Worm (Caenorhabditis elegans) whole organism, late embryonic: Measurements from ENCODE around the gene nrx-1.

Experiments
- ceh-34 ChIP-seq: sonication (generic microtip); optimal IDR thresholded peaks from 2 replicates; lab custom pipeline; 2016; ENCODE audit warnings: mild to moderate bottlenecking, missing genetic modification characterization, missing compliant biosample characterization
- ceh-6 ChIP-seq: fragments of 200-800 bp; sonication (Bioruptor generic); optimal IDR thresholded peaks from 2 replicates; lab custom pipeline; 2018; ENCODE audit warnings: mild to moderate bottlenecking, missing genetic modification characterization, missing compliant biosample characterization
- dve-1 ChIP-seq: sonication (generic microtip); optimal IDR thresholded peaks from 2 replicates; lab custom pipeline; 2017; ENCODE audit warnings: antibody characterized with exemption, mild to moderate bottlenecking, missing genetic modification characterization, missing compliant biosample characterization
- fkh-10 ChIP-seq: fragments of 150-350 bp; optimal IDR thresholded peaks from 2 replicates; lab custom pipeline; 2014; ENCODE audit warnings: missing biosample characterization, missing genetic modification reagents, missing genetic modification characterization
- fkh-6 ChIP-seq: sonication (generic microtip); optimal IDR thresholded peaks from 2 replicates; lab custom pipeline; 2016; ENCODE audit warnings: missing genetic modification characterization, missing compliant biosample characterization
- hlh-13 ChIP-seq: fragments of 200-800 bp; sonication (Bioruptor generic); optimal IDR thresholded peaks from 2 replicates; lab custom pipeline; 2018; ENCODE audit warnings: mild to moderate bottlenecking, missing genetic modification characterization, missing compliant biosample characterization
- mec-3 ChIP-seq: sonication (generic microtip); optimal IDR thresholded peaks from 2 replicates; lab custom pipeline; 2016; ENCODE audit warnings: borderline replicate concordance, missing genetic modification characterization, missing compliant biosample characterization
- nfya-1 ChIP-seq: sonication (generic microtip); optimal IDR thresholded peaks from 2 replicates; lab custom pipeline; 2017; ENCODE audit warnings: missing genetic modification characterization, mild to moderate bottlenecking, missing compliant biosample characterization, antibody characterized with exemption, moderate library complexity
- odd-2 ChIP-seq: sonication (generic microtip); optimal IDR thresholded peaks from 2 replicates; lab custom pipeline; 2017; ENCODE audit warnings: antibody characterized with exemption, mild to moderate bottlenecking, missing genetic modification characterization, missing compliant biosample characterization
- pha-2 ChIP-seq: sonication (generic microtip); optimal IDR thresholded peaks from 2 replicates; lab custom pipeline; 2017; ENCODE audit warnings: mild to moderate bottlenecking, missing genetic modification characterization, missing compliant biosample characterization
- ttx-3 ChIP-seq: sonication (generic microtip); optimal IDR thresholded peaks from 2 replicates; lab custom pipeline; 2016; ENCODE audit warnings: missing genetic modification reagents, missing genetic modification characterization, missing compliant biosample characterization
- unc-55 ChIP-seq: sonication (generic microtip); optimal IDR thresholded peaks from 2 replicates; lab custom pipeline; 2017; ENCODE audit warnings: missing biosample characterization, missing genetic modification reagents, missing genetic modification characterization

DNA sequence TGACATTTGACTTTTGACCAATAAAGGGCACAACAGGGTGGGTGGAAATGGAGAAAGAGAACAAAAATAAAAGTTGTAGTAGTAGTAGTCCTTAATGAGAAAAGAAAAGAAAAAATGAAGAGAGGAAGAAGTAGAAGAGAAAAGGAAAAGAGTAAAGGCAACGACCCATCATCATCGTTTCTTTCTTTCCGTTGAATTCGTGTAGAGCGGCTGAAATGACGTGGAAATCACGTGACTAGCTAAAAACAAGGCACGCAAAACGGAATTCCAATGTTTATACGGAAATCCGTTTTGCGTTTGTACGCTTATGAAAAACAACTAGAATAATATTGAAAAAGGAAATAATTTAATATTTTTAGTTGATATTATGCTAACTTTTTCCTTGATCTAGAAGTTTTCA lies 42.8 kb downstream of the nrx-1 start:
- TF ChIP-seq hlh-13 (GFP tag; lab: Kevin White, UChicago) = no peak
- no peak for TF ChIP-seq fkh-10 (GFP tag; lab: Kevin White, UChicago)
- TF ChIP-seq fkh-6 = no peak
- TF ChIP-seq pha-2 (tag; lab: Kevin White, UChicago) = no peak
- no peak for TF ChIP-seq dve-1 (tag; lab: Kevin White, UChicago)
- no peak for TF ChIP-seq nfya-1 (tag; lab: Kevin White, UChicago)
- TF ChIP-seq ttx-3 (tag; lab: Kevin White, UChicago) = no peak
- TF ChIP-seq mec-3 = no peak
- TF ChIP-seq ceh-34 (tag; lab: Kevin White, UChicago) = no peak
- no peak for TF ChIP-seq odd-2 (tag; lab: Kevin White, UChicago)
- TF ChIP-seq unc-55 (GFP tag; lab: Kevin White, UChicago) = no peak
- no peak for TF ChIP-seq ceh-6
